Fruit fly (Drosophila melanogaster): Measurements from ENCODE around the gene CG13070.

DNA sequence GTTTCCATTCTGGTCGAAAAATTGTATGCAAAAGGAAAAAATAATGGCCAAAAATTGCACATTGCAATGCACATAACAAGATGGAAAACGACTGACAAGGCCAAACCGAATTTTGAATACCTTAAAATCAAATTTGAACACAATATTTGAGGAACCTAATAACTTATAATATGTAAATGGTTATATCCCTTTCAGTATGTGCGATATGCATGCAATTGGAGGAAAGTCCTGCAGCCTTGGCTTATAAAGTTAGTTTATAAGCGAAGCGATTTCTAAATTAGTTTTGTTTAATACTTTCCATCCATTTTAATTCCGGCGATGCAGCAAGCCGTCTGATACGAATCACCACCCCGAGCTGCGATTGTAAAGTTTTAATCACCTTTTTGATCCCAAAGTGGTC, 38.0 kb upstream of the CG13070 start:
- TF ChIP-seq CG6854 (GFP tag; optimal IDR thresholded peaks at IDR 0.05) (no peak), CG8119 (GFP tag; IDR thresholded peaks at IDR 0.05) (no peak), esn (GFP tag; optimal IDR thresholded peaks at IDR 0.05) (no peak), Sox14 (GFP tag; optimal IDR thresholded peaks at IDR 0.05) (no peak), svp (GFP tag) (peak; percentile 64), Met (GFP tag; optimal IDR thresholded peaks at IDR 0.05) (no peak), CG11902 (GFP tag; optimal IDR thresholded peaks at IDR 0.05) (no peak), Smox (GFP tag; optimal IDR thresholded peaks at IDR 0.05) (no peak), dsx (GFP tag; optimal IDR thresholded peaks at IDR 0.05; ENCODE audit: poor library complexity, severe bottlenecking) (no peak)

All from whole organism, prepupa.